Fruit fly (Drosophila melanogaster): ENCODE results near the gene fz.
A peak's percentile ranks its signal among the peaks of the same experiment; 100 is the strongest.

The fz gene

DNA sequence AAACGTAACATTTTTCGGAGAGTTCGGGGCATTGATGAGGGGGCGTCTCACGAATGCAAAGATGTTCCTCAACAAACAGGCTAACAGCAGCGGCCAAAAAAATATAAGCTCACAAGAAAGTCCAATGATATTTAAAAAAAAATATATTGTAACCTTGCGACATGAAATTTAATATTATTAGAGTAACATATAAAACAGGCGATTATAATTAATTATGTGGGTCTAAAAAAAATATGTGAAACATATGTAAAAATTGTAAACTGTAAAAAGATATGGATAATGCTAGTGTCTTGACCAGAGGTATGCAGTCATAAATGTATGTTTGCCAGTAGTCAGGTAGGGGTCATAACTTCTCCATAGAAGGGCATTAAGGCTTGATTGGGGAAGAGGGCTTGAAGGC lies 79.0 kb downstream of the fz start (continued):
- TF ChIP-seq CG4318 (GFP tag; optimal IDR thresholded peaks at IDR 0.05): peak; percentile 42
- peak; percentile 15 for TF ChIP-seq CG10669 (GFP tag; optimal IDR thresholded peaks at IDR 0.05)
- TF ChIP-seq CG6808 (GFP tag; optimal IDR thresholded peaks at IDR 0.05): peak; percentile 9
- peak; percentile 41 for TF ChIP-seq topi (GFP tag; optimal IDR thresholded peaks at IDR 0.05)
- TF ChIP-seq esn (GFP tag; optimal IDR thresholded peaks at IDR 0.05): peak; percentile 67
- TF ChIP-seq CG11762 (GFP tag; optimal IDR thresholded peaks at IDR 0.05; ENCODE audit: insufficient read depth): no peak
- TF ChIP-seq Blimp-1 (GFP tag; optimal IDR thresholded peaks at IDR 0.05): no peak
- TF ChIP-seq svp (GFP tag): peak; percentile 89
- no peak for TF ChIP-seq CG11294 (GFP tag; IDR thresholded peaks at IDR 0.05)
- peak; percentile 44 for TF ChIP-seq net (GFP tag; optimal IDR thresholded peaks at IDR 0.05)
- TF ChIP-seq fd85E (GFP tag; optimal IDR thresholded peaks at IDR 0.05): no peak
- TF ChIP-seq CG6854 (GFP tag; optimal IDR thresholded peaks at IDR 0.05): peak; percentile 2
- TF ChIP-seq CG11902 (GFP tag; optimal IDR thresholded peaks at IDR 0.05): no peak
- no peak for TF ChIP-seq Sox15 (GFP tag; optimal IDR thresholded peaks at IDR 0.05)
- TF ChIP-seq CG31627 (GFP tag; optimal IDR thresholded peaks at IDR 0.05): peak; percentile 24
- 0 out of 3 replicates have a peak, but pooled peaks have one; percentile 39 for TF ChIP-seq eg (GFP tag; IDR thresholded peaks at IDR 0.05)
- no peak for TF ChIP-seq Hr38 (GFP tag; optimal IDR thresholded peaks at IDR 0.05)
- peak; percentile 66 for TF ChIP-seq achi (GFP tag; optimal IDR thresholded peaks at IDR 0.05)
- peak; percentile 53 for TF ChIP-seq dsx (GFP tag; optimal IDR thresholded peaks at IDR 0.05; ENCODE audit: poor library complexity, severe bottlenecking)
- no peak for TF ChIP-seq dac (GFP tag; optimal IDR thresholded peaks at IDR 0.05)
- peak; percentile 21 for TF ChIP-seq CG1621 (tag; optimal IDR thresholded peaks at IDR 0.05)

DNA sequence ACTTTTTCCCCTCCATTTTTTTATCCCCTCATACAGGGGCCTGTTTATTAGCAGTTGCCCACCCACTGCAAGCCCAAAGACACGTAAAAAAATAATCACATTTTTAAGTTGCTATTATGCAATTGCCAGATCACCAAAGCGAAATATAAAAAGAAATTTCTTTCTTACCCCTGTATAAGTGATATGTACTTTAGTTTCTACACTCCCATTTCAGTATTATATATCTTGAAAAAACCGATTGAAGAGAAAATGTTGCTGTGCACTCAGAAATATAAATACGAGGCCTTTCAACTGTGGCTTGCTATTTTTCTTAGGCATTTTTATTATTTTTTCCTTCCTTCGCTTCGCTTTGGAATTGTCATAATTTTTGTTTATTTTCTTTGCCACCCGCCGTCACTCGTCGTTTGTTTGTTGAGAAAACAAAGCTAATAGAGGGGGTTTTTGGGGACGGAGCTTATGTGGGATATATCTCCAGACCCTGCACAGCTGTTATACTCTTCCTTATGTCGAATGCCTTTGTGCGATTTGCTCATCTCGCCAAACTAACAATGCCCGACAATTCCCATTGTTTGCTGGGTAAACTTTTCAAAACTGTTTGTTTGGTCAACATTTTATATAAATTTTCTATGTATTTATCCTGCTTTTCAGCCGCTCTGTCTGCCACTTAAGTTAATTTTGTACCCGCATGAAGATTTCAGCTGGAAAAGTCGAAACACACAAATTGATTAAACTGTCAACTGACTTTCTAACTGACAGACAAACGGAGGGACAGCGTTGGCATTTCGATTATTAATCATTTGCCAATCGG lies 80.3 kb downstream of the fz start:
- TF ChIP-seq achi (GFP tag; optimal IDR thresholded peaks at IDR 0.05) (peak; percentile 47), CG8632 (GFP tag; optimal IDR thresholded peaks at IDR 0.05) (no peak), CG3919 (GFP tag; optimal IDR thresholded peaks at IDR 0.05) (peak; percentile 28), svp (GFP tag) (no peak), Eip78C (GFP tag) (peak; percentile 72), pdm3 (GFP tag; optimal IDR thresholded peaks at IDR 0.05) (peak; percentile 8), CG8319 (GFP tag; optimal IDR thresholded peaks at IDR 0.05) (no peak), eg (GFP tag; IDR thresholded peaks at IDR 0.05) (0 out of 3 replicates have a peak, but pooled peaks have one; percentile 14), CG7368 (GFP tag; optimal IDR thresholded peaks at IDR 0.05) (no peak), CG34406 (GFP tag; optimal IDR thresholded peaks at IDR 0.05) (no peak), CG11902 (GFP tag; optimal IDR thresholded peaks at IDR 0.05) (no peak), Hr39 (GFP tag; optimal IDR thresholded peaks at IDR 0.05) (no peak), fkh (GFP tag; optimal IDR thresholded peaks at IDR 0.05) (peak; percentile 81), net (GFP tag; optimal IDR thresholded peaks at IDR 0.05) (peak; percentile 18), Eip93F (GFP tag; optimal IDR thresholded peaks at IDR 0.05) (no peak), CG8119 (GFP tag; IDR thresholded peaks at IDR 0.05) (peak; percentile 64; the same call in 2 of the 3 replicates), CG31627 (GFP tag; optimal IDR thresholded peaks at IDR 0.05) (no peak), fd59A (GFP tag; optimal IDR thresholded peaks at IDR 0.05) (no peak), lz (GFP tag; optimal IDR thresholded peaks at IDR 0.05) (no peak), Smox (GFP tag; optimal IDR thresholded peaks at IDR 0.05) (no peak), Ets21C (GFP tag; optimal IDR thresholded peaks at IDR 0.05) (no peak), acj6 (GFP tag; optimal IDR thresholded peaks at IDR 0.05) (no peak), CG6163 (GFP tag; IDR thresholded peaks at IDR 0.05) (peak; percentile 14; the same call in 1 of the 3 replicates), spab (GFP tag; optimal IDR thresholded peaks at IDR 0.05) (no peak), Hr4 (GFP tag; optimal IDR thresholded peaks at IDR 0.05) (peak; percentile 55), CG6792 (GFP tag; optimal IDR thresholded peaks at IDR 0.05) (no peak), topi (GFP tag; optimal IDR thresholded peaks at IDR 0.05) (no peak), Met (GFP tag; optimal IDR thresholded peaks at IDR 0.05) (no peak), dac (GFP tag; optimal IDR thresholded peaks at IDR 0.05) (no peak), CG11294 (GFP tag; IDR thresholded peaks at IDR 0.05) (no peak), CG15336 (GFP tag; IDR thresholded peaks at IDR 0.05) (peak; percentile 35; the same call in 1 of the 2 replicates), OdsH (GFP tag; optimal IDR thresholded peaks at IDR 0.05) (peak; percentile 4), Lpt (GFP tag; optimal IDR thresholded peaks at IDR 0.05) (no peak), CG3032 (tag; optimal IDR thresholded peaks at IDR 0.05) (no peak), fd85E (GFP tag; optimal IDR thresholded peaks at IDR 0.05) (no peak), vri (GFP tag; optimal IDR thresholded peaks at IDR 0.05) (no peak), CG9139 (GFP tag; optimal IDR thresholded peaks at IDR 0.05) (no peak)

Measured in whole organism, prepupa.